Worm (Caenorhabditis elegans) whole organism, mixed stage, embryonic: Measurements from ENCODE around the gene K09D9.3.

Experiments
- M03D4.4 ChIP-seq: sonication (generic microtip); optimal IDR thresholded peaks from 2 replicates; lab custom pipeline; 2017; ENCODE audit warnings: mild to moderate bottlenecking, missing genetic modification characterization, missing compliant biosample characterization
- bed-3 ChIP-seq: fragments of 200-800 bp; sonication (Bioruptor generic); optimal IDR thresholded peaks from 3 replicates; lab custom pipeline; 2018; ENCODE audit warnings: mild to moderate bottlenecking, missing genetic modification characterization, moderate library complexity, missing compliant biosample characterization
- blmp-1 ChIP-seq: fragments of 150-350 bp; optimal IDR thresholded peaks from 2 replicates; lab custom pipeline; 2014; ENCODE audit warnings: missing biosample characterization, missing genetic modification characterization
- ceh-39 ChIP-seq: fragments of 150-350 bp; optimal IDR thresholded peaks from 2 replicates; lab custom pipeline; 2014; ENCODE audit warnings: missing biosample characterization, missing genetic modification characterization
- ceh-83 ChIP-seq: fragments of 200-800 bp; sonication (Bioruptor generic); optimal IDR thresholded peaks from 2 replicates; lab custom pipeline; 2018; ENCODE audit warnings: mild to moderate bottlenecking, missing genetic modification characterization, missing compliant biosample characterization
- cnd-1 ChIP-seq: fragments of 200-800 bp; sonication (Bioruptor generic); optimal IDR thresholded peaks from 2 replicates; lab custom pipeline; 2018; ENCODE audit warnings: mild to moderate bottlenecking, missing genetic modification characterization, missing compliant biosample characterization
- drap-1 ChIP-seq: fragments of 200-800 bp; sonication (Bioruptor generic); optimal IDR thresholded peaks from 3 replicates; lab custom pipeline; 2018; ENCODE audit warnings: mild to moderate bottlenecking, missing genetic modification characterization, missing compliant biosample characterization
- elt-3 ChIP-seq: fragments of 150-350 bp; optimal IDR thresholded peaks from 2 replicates; lab custom pipeline; 2014; ENCODE audit warnings: missing biosample characterization, missing genetic modification characterization
- ham-2 ChIP-seq: fragments of 200-800 bp; sonication (Bioruptor generic); optimal IDR thresholded peaks from 2 replicates; lab custom pipeline; 2018; ENCODE audit warnings: mild to moderate bottlenecking, missing genetic modification characterization, missing compliant biosample characterization
- hlh-1 ChIP-seq: fragments of 150-350 bp; optimal IDR thresholded peaks from 2 replicates; lab custom pipeline; 2014; ENCODE audit warnings: missing biosample characterization, missing genetic modification reagents, missing genetic modification characterization
- lin-13 ChIP-seq: fragments of 150-350 bp; optimal IDR thresholded peaks from 2 replicates; lab custom pipeline; 2014; ENCODE audit warnings: missing biosample characterization, missing genetic modification characterization
- lin-32 ChIP-seq: fragments of 200-800 bp; sonication (Bioruptor generic); optimal IDR thresholded peaks from 2 replicates; lab custom pipeline; 2018; ENCODE audit warnings: mild to moderate bottlenecking, missing genetic modification characterization, missing compliant biosample characterization
- lsy-2 ChIP-seq: fragments of 150-350 bp; optimal IDR thresholded peaks from 2 replicates; lab custom pipeline; 2014; ENCODE audit warnings: missing biosample characterization, missing genetic modification characterization
- mab-5 ChIP-seq: fragments of 150-350 bp; optimal IDR thresholded peaks from 2 replicates; lab custom pipeline; 2014; ENCODE audit warnings: missing biosample characterization, missing genetic modification characterization
- mep-1 ChIP-seq: fragments of 150-350 bp; optimal IDR thresholded peaks from 2 replicates; lab custom pipeline; 2017; ENCODE audit warnings: missing biosample characterization, missing genetic modification reagents, missing genetic modification characterization, inconsistent platforms
- mls-2 ChIP-seq: sonication (generic microtip); optimal IDR thresholded peaks from 2 replicates; lab custom pipeline; 2016; ENCODE audit warnings: mild to moderate bottlenecking, missing genetic modification characterization, moderate library complexity, missing compliant biosample characterization
- nhr-12 ChIP-seq: fragments of 150-350 bp; optimal IDR thresholded peaks from 2 replicates; lab custom pipeline; 2014; ENCODE audit warnings: missing biosample characterization, missing genetic modification characterization
- nhr-2 ChIP-seq: fragments of 150-350 bp; optimal IDR thresholded peaks from 2 replicates; lab custom pipeline; 2014; ENCODE audit warnings: missing biosample characterization, missing genetic modification characterization
- nhr-237 ChIP-seq: fragments of 150-350 bp; optimal IDR thresholded peaks from 2 replicates; lab custom pipeline; 2014; ENCODE audit warnings: missing biosample characterization, missing genetic modification characterization
- nhr-28 ChIP-seq: fragments of 150-350 bp; optimal IDR thresholded peaks from 2 replicates; lab custom pipeline; 2014; ENCODE audit warnings: missing biosample characterization, missing genetic modification characterization
- nhr-76 ChIP-seq: sonication (generic microtip); optimal IDR thresholded peaks from 2 replicates; lab custom pipeline; 2017; ENCODE audit warnings: missing biosample characterization, missing genetic modification characterization
- pha-4 ChIP-seq: fragments of 150-350 bp; optimal IDR thresholded peaks from 2 replicates; lab custom pipeline; 2018; ENCODE audit warnings: missing biosample characterization, missing genetic modification reagents, missing genetic modification characterization
- sem-2 ChIP-seq: fragments of 200-800 bp; sonication (Bioruptor generic); optimal IDR thresholded peaks from 2 replicates; lab custom pipeline; 2018; ENCODE audit warnings: mild to moderate bottlenecking, missing genetic modification characterization, missing compliant biosample characterization
- sptf-1 ChIP-seq: sonication (generic microtip); optimal IDR thresholded peaks from 2 replicates; lab custom pipeline; 2017; ENCODE audit warnings: mild to moderate bottlenecking, missing genetic modification characterization, moderate library complexity, missing compliant biosample characterization
- tbx-8 ChIP-seq: fragments of 200-800 bp; sonication (Bioruptor generic); optimal IDR thresholded peaks from 2 replicates; lab custom pipeline; 2018; ENCODE audit warnings: mild to moderate bottlenecking, missing genetic modification characterization, moderate library complexity, missing compliant biosample characterization
- unc-120 ChIP-seq: sonication (generic microtip); optimal IDR thresholded peaks from 2 replicates; lab custom pipeline; 2017; ENCODE audit warnings: missing genetic modification characterization, missing compliant biosample characterization; ENCODE audit not compliant: poor library complexity, severe bottlenecking
- zip-8 ChIP-seq: fragments of 150-350 bp; optimal IDR thresholded peaks from 2 replicates; lab custom pipeline; 2014; ENCODE audit warnings: missing biosample characterization, missing genetic modification characterization
- ztf-11 ChIP-seq: fragments of 150-350 bp; optimal IDR thresholded peaks from 2 replicates; lab custom pipeline; 2014; ENCODE audit warnings: missing biosample characterization, missing genetic modification characterization

K09D9.3 gene

DNA sequence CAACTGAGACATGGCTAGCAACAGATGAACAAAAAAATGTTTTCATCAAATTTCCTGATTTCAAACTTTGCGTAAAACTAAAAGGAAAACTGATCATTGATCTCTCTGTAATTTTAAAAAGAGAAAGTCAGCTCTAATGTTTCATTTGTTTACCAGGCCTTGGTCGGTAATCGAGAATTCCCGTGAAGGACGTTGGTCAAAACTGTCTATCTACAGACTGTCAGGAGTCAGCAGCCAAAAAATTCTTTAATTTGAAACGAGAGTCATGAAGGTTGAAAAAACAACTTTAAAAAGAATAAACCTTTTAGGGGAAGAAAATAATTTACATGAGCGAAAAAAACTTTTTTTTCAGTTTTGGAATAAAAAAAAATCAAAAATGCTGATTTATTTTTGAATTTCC lies 34.2 kb upstream of the K09D9.3 start:
- TF ChIP-seq hlh-1 (tag; lab: Kevin White, UChicago) (no peak), unc-120 (tag; lab: Kevin White, UChicago) (no peak), nhr-12 (tag; lab: Kevin White, UChicago) (no peak), tbx-8 (GFP tag; lab: Kevin White, UChicago) (no peak), lsy-2 (tag; lab: Kevin White, UChicago) (no peak), ztf-11 (no peak), mls-2 (tag; lab: Kevin White, UChicago) (no peak), nhr-76 (tag; lab: Kevin White, UChicago) (no peak), ceh-83 (GFP tag; lab: Kevin White, UChicago) (no peak), ceh-39 (tag; lab: Kevin White, UChicago) (no peak), lin-32 (no peak), mep-1 (no peak), cnd-1 (no peak), mab-5 (no peak), sem-2 (GFP tag; lab: Kevin White, UChicago) (no peak), zip-8 (tag; lab: Kevin White, UChicago) (no peak), lin-13 (no peak), M03D4.4 (tag; lab: Kevin White, UChicago) (no peak)

DNA sequence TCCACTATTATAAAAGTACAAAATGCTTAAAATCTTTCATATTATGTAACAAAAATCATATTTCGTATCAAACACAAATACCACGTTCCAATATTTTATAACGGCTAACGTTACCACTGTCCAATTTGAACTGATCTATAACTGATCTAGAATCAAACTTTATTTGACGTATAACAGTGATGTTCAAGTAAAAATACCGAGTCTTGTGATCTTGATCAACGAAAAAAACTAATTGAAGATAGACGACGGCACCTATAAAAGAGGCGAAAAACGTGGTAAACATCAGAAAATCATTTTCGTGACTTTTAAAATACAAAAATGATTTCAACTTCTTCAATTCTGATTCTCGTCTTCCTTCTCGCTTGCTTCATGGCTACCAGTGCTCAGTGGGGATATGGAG lies 31.7 kb upstream of the K09D9.3 start, which contains the start of gene nlp-28:
Gene nlp-28, plus strand, starts transcription at position 285 of the 400 bp plus-strand sequence.
- TF ChIP-seq lsy-2 (tag; lab: Kevin White, UChicago), result no peak
- no peak for TF ChIP-seq nhr-12 (tag; lab: Kevin White, UChicago)
- no peak for TF ChIP-seq pha-4 (tag; lab: Kevin White, UChicago)

DNA sequence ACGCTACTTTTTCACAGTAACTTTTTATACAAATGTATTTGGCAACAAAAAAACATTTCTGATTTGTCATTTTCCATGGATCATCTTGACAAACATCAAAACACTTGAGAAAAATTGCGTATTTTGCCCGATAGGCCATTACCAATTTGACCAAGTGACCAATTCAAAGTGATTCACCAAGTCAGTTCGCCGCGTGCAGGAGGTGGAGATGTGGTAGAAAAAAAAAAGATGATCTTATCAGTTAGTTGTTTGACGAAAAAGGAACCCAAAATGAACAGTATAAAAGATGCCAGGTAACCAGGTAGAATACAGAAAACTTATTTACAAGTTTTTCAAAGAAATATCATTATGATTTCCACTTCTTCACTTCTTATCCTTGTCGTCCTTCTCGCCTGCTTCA lies 30.2 kb upstream of the K09D9.3 start, which contains the start of gene nlp-27:
Gene nlp-27, plus strand, starts transcription at position 309 of the 400 bp plus-strand sequence.
- TF ChIP-seq lin-13 (no peak), lin-32 (no peak), sptf-1 (no peak)

- no peak for TF ChIP-seq nhr-2 (tag; lab: Kevin White, UChicago)
- TF ChIP-seq mab-5, result no peak
- TF ChIP-seq ham-2 (GFP tag; lab: Kevin White, UChicago), result no peak
- TF ChIP-seq bed-3 (GFP tag; lab: Kevin White, UChicago), result no peak
Measured at ce11 chrV:3992334-3992733, 27.0 kb upstream of the K09D9.3 start.

ce11 chrV:3994048-3994447 lies 25.2 kb upstream of the K09D9.3 start, which contains the start of gene K09D9.9:
Gene K09D9.9 (minus strand): TSS chrV:3994148.
- no peak for TF ChIP-seq lin-32
- TF ChIP-seq elt-3 (tag; lab: Kevin White, UChicago), result no peak
- TF ChIP-seq nhr-12 (tag; lab: Kevin White, UChicago), result no peak
- TF ChIP-seq nhr-76 (tag; lab: Kevin White, UChicago), result no peak
- TF ChIP-seq nhr-2 (tag; lab: Kevin White, UChicago), result no peak
- no peak for TF ChIP-seq drap-1
- TF ChIP-seq pha-4 (tag; lab: Kevin White, UChicago), result no peak
- no peak for TF ChIP-seq mls-2 (tag; lab: Kevin White, UChicago)

- TF ChIP-seq lin-32, result no peak
- no peak for TF ChIP-seq mab-5
- TF ChIP-seq ceh-83 (GFP tag; lab: Kevin White, UChicago), result no peak
- TF ChIP-seq nhr-237 (tag; lab: Kevin White, UChicago), result no peak
- no peak for TF ChIP-seq cnd-1
Measured at ce11 chrV:3995838-3996237, 23.4 kb upstream of the K09D9.3 start, which contains the start of gene srx-62. Gene srx-62 (minus strand): TSS chrV:3995938.

ce11 chrV:4004577-4004976 lies 14.7 kb upstream of the K09D9.3 start:
- TF ChIP-seq nhr-28 (no peak), ztf-11 (no peak), nhr-12 (tag; lab: Kevin White, UChicago) (no peak), lin-13 (no peak), blmp-1 (tag; lab: Kevin White, UChicago) (no peak), lsy-2 (tag; lab: Kevin White, UChicago) (no peak)
